Worm (Caenorhabditis elegans) whole organism, midembryonic: ENCODE measurements around the gene ndg-4.

Experiments used
- T22C8.4 ChIP-seq: fragments of 200-800 bp; sonication (Bioruptor generic); IDR thresholded peaks from 2 replicates; pipeline ENCODE4 v1.3.6; 2022; ENCODE audit warnings: missing genetic modification characterization, missing compliant biosample characterization
- cog-1 ChIP-seq: sonication (generic microtip); optimal IDR thresholded peaks from 2 replicates; lab custom pipeline; 2016; ENCODE audit warnings: missing genetic modification characterization, missing compliant biosample characterization
- flt-1 ChIP-seq: fragments of 200-800 bp; sonication (Bioruptor generic); IDR thresholded peaks from 2 replicates; pipeline ENCODE4 v1.3.6; 2022; ENCODE audit warnings: missing genetic modification characterization, missing compliant biosample characterization
- med-1 ChIP-seq: sonication (generic microtip); optimal IDR thresholded peaks from 2 replicates; lab custom pipeline; 2017; ENCODE audit warnings: missing genetic modification characterization, mild to moderate bottlenecking, missing compliant biosample characterization, antibody characterized with exemption, missing genetic modification reagents; ENCODE audit not compliant: insufficient read depth
- ref-1 ChIP-seq: fragments of 200-800 bp; sonication (Bioruptor generic); conservative IDR thresholded peaks from 2 replicates; pipeline ENCODE4 v1.3.6; 2022; ENCODE audit warnings: missing genetic modification reagents, missing genetic modification characterization, missing compliant biosample characterization
- tab-1 ChIP-seq: fragments of 200-800 bp; sonication (Bioruptor generic); IDR thresholded peaks from 2 replicates; pipeline ENCODE4 v1.3.6; 2022; ENCODE audit warnings: missing genetic modification characterization, missing compliant biosample characterization
- ztf-23 ChIP-seq: fragments of 200-800 bp; sonication (Bioruptor generic); IDR thresholded peaks from 2 replicates; pipeline ENCODE4 v1.3.6; 2022; ENCODE audit warnings: missing genetic modification reagents, missing genetic modification characterization, missing compliant biosample characterization
- ztf-29 ChIP-seq: fragments of 200-800 bp; sonication (Bioruptor generic); IDR thresholded peaks from 2 replicates; pipeline ENCODE4 v1.3.6; 2022; ENCODE audit warnings: missing genetic modification reagents, missing genetic modification characterization, missing compliant biosample characterization

DNA sequence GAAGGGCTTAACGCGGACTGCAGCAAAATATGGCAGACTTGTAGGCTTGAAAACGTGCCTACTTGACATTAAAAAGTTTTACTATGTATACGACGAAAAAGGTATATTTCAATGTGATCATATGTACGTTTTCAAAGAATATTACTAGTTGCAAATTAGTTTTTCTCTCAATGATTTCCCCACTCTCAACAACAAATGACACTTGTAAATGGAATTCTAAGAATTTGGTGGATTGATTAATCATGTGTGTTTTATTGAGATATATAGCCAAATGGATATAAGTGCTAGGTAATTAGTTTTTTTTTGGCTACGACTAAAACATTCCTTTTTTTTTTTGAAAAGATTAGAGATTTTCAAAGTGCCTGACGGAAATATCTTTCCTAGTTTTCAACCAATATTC, 20.1 kb upstream of the ndg-4 start:
- TF ChIP-seq cog-1 (tag; lab: Kevin White, UChicago) (no peak), ztf-29 (GFP tag; lab: Robert Waterston, UW) (no peak), flt-1 (GFP tag; lab: Robert Waterston, UW) (no peak), T22C8.4 (GFP tag; lab: Robert Waterston, UW) (no peak), med-1 (GFP tag; lab: Kevin White, UChicago) (no peak), ref-1 (GFP tag; lab: Robert Waterston, UW) (no peak), tab-1 (no peak), ztf-23 (GFP tag; lab: Robert Waterston, UW) (no peak)
